Fruit fly (Drosophila melanogaster) whole organism, wandering third instar larva: ENCODE measurements around the gene Taf1.
A peak's percentile ranks its signal among the peaks of the same experiment; 100 is the strongest.

ENCODE experiments used
- Abd-B ChIP-seq: fragments of >200 bp; optimal IDR thresholded peaks from 2 replicates; lab custom pipeline; 2017; ENCODE audit warnings: missing biosample characterization, missing genetic modification characterization
- CG32264 ChIP-seq: fragments of 200-800 bp; sonication (Bioruptor generic); optimal IDR thresholded peaks from 2 replicates; lab custom pipeline; 2016; ENCODE audit warnings: missing biosample characterization, missing genetic modification characterization
- CG9705 ChIP-seq: fragments of 200-800 bp; sonication (Bioruptor generic); optimal IDR thresholded peaks from 2 replicates; lab custom pipeline; 2018; ENCODE audit warnings: missing biosample characterization, mild to moderate bottlenecking, missing genetic modification characterization
- CrebA ChIP-seq: fragments of 200-800 bp; sonication (Bioruptor generic); optimal IDR thresholded peaks from 2 replicates; lab custom pipeline; 2016; ENCODE audit warnings: missing biosample characterization, mild to moderate bottlenecking, missing genetic modification characterization, borderline replicate concordance
- Dfd ChIP-seq: fragments of >200 bp; optimal IDR thresholded peaks from 2 replicates; lab custom pipeline; 2017; ENCODE audit warnings: missing biosample characterization, missing genetic modification characterization
- Dif ChIP-seq: fragments of 200-275, 200-300 bp; sonication (Bioruptor generic); optimal IDR thresholded peaks from 2 replicates; lab custom pipeline; 2018; ENCODE audit warnings: missing biosample characterization, missing genetic modification characterization; ENCODE audit not compliant: partially characterized antibody
- GATAd ChIP-seq: sonication (Bioruptor generic); optimal IDR thresholded peaks from 2 replicates; lab custom pipeline; 2016; ENCODE audit warnings: missing biosample characterization, missing genetic modification characterization
- HLH106 ChIP-seq: fragments of 200-800 bp; optimal IDR thresholded peaks from 3 replicates; lab custom pipeline; 2019; ENCODE audit warnings: missing biosample characterization, mild to moderate bottlenecking, missing genetic modification characterization, moderate library complexity
- Hnf4 ChIP-seq: fragments of 200-800 bp; sonication (Bioruptor generic); optimal IDR thresholded peaks from 2 replicates; lab custom pipeline; 2016; ENCODE audit warnings: missing biosample characterization, mild to moderate bottlenecking, missing genetic modification characterization
- Hr78 ChIP-seq: fragments of >200 bp; optimal IDR thresholded peaks from 2 replicates; lab custom pipeline; 2017; ENCODE audit warnings: missing biosample characterization, missing genetic modification characterization
- Hr83 ChIP-seq: fragments of 200-300 bp; sonication (Bioruptor generic); optimal IDR thresholded peaks from 2 replicates; lab custom pipeline; 2016; ENCODE audit warnings: missing biosample characterization, mild to moderate bottlenecking, missing genetic modification characterization, moderate library complexity; ENCODE audit not compliant: poor library complexity, severe bottlenecking
- Jra ChIP-seq: sonication (Bioruptor generic); optimal IDR thresholded peaks from 2 replicates; lab custom pipeline; 2016; ENCODE audit warnings: missing biosample characterization, missing genetic modification characterization
- Mio ChIP-seq: sonication (Bioruptor generic); optimal IDR thresholded peaks from 2 replicates; lab custom pipeline; 2016; ENCODE audit warnings: missing biosample characterization, missing genetic modification characterization
- Myc ChIP-seq: fragments of >200 bp; optimal IDR thresholded peaks from 2 replicates; lab custom pipeline; 2017
- N ChIP-seq: fragments of >200 bp; optimal IDR thresholded peaks from 2 replicates; lab custom pipeline; 2018; ENCODE audit warnings: missing biosample characterization, missing external identifiers, missing genetic modification characterization
- OdsH ChIP-seq: fragments of 200-800 bp; sonication (Bioruptor generic); optimal IDR thresholded peaks from 2 replicates; lab custom pipeline; 2016; ENCODE audit warnings: missing biosample characterization, mild to moderate bottlenecking, missing genetic modification characterization
- Rel ChIP-seq, 2 experiments: fragments of 200-800 bp; sonication (Bioruptor generic) in 1 of 2; optimal IDR thresholded peaks; 2 replicates in 1 of 2; 3 replicates in 1 of 2; lab custom pipeline; 2016 to 2019; ENCODE audit warnings: mild to moderate bottlenecking in 2 of 2, missing biosample characterization in 2 of 2, missing genetic modification characterization in 2 of 2, moderate library complexity in 1 of 2
- Sp1 ChIP-seq: fragments of 200-800 bp; sonication (Bioruptor generic); optimal IDR thresholded peaks from 3 replicates; lab custom pipeline; 2019; ENCODE audit warnings: missing biosample characterization, mild to moderate bottlenecking, missing genetic modification characterization, moderate library complexity
- Vsx2 ChIP-seq: fragments of 200-300, 225-300 bp; sonication (Bioruptor generic); optimal IDR thresholded peaks from 2 replicates; lab custom pipeline; 2018; ENCODE audit warnings: missing biosample characterization, missing genetic modification characterization; ENCODE audit not compliant: partially characterized antibody
- br ChIP-seq: fragments of 200-800 bp; sonication (Bioruptor generic); optimal IDR thresholded peaks from 2 replicates; lab custom pipeline; 2016; ENCODE audit warnings: missing biosample characterization, missing genetic modification characterization
- brk ChIP-seq: fragments of 200-800 bp; sonication (Bioruptor generic); optimal IDR thresholded peaks from 2 replicates; lab custom pipeline; 2016; ENCODE audit warnings: missing biosample characterization, mild to moderate bottlenecking, missing genetic modification characterization
- dl ChIP-seq, 2 experiments: fragments of 175-275, 200-275 bp in 1 of 2; fragments of 200-275 bp in 1 of 2; sonication (Bioruptor generic); optimal IDR thresholded peaks; lab custom pipeline; 2018; ENCODE audit warnings: mild to moderate bottlenecking in 2 of 2, missing biosample characterization in 2 of 2, missing genetic modification characterization in 2 of 2, moderate library complexity in 2 of 2; ENCODE audit not compliant: partially characterized antibody in 2 of 2, insufficient read depth in 1 of 2
- dmrt93B ChIP-seq: fragments of 200-800 bp; sonication (Bioruptor generic); optimal IDR thresholded peaks from 2 replicates; lab custom pipeline; 2018; ENCODE audit warnings: missing biosample characterization, mild to moderate bottlenecking, missing genetic modification characterization
- ey ChIP-seq: fragments of 200-800 bp; sonication (Bioruptor generic); optimal IDR thresholded peaks from 2 replicates; lab custom pipeline; 2016; ENCODE audit warnings: missing biosample characterization, missing genetic modification characterization
- foxo ChIP-seq, 2 experiments: fragments of 200-800 bp; sonication (Bioruptor generic); optimal IDR thresholded peaks; 2 replicates in 1 of 2; 3 replicates in 1 of 2; lab custom pipeline; 2016 to 2017; ENCODE audit warnings: missing biosample characterization in 2 of 2, missing genetic modification characterization in 2 of 2
- fru ChIP-seq: fragments of 200-800 bp; sonication (Bioruptor generic); optimal IDR thresholded peaks from 3 replicates; lab custom pipeline; 2016; ENCODE audit warnings: missing biosample characterization, mild to moderate bottlenecking, missing genetic modification characterization
- h ChIP-seq: fragments of 200-800 bp; sonication (Bioruptor generic); optimal IDR thresholded peaks from 3 replicates; lab custom pipeline; 2016; ENCODE audit warnings: missing biosample characterization, mild to moderate bottlenecking, missing genetic modification characterization
- jim ChIP-seq: fragments of 175-275, 200-325 bp; sonication (Bioruptor generic); optimal IDR thresholded peaks from 2 replicates; lab custom pipeline; 2016; ENCODE audit warnings: missing biosample characterization, mild to moderate bottlenecking, missing genetic modification characterization
- lola ChIP-seq: fragments of >200 bp; optimal IDR thresholded peaks from 2 replicates; lab custom pipeline; 2017; ENCODE audit warnings: missing biosample characterization, missing genetic modification characterization
- pan ChIP-seq: fragments of >200 bp; optimal IDR thresholded peaks from 2 replicates; lab custom pipeline; 2017
- psq ChIP-seq: fragments of 200-800 bp; sonication (Bioruptor generic); optimal IDR thresholded peaks from 3 replicates; lab custom pipeline; 2017; ENCODE audit warnings: missing biosample characterization, mild to moderate bottlenecking, missing genetic modification characterization, moderate library complexity
- rgr ChIP-seq: fragments of 200-800 bp; sonication (Bioruptor generic); optimal IDR thresholded peaks from 3 replicates; lab custom pipeline; 2016; ENCODE audit warnings: missing biosample characterization, mild to moderate bottlenecking, missing genetic modification characterization
- sage ChIP-seq: fragments of 200-800 bp; sonication (Bioruptor generic); optimal IDR thresholded peaks from 2 replicates; lab custom pipeline; 2016; ENCODE audit warnings: missing biosample characterization, mild to moderate bottlenecking, missing genetic modification characterization
- sv ChIP-seq: fragments of 200-800 bp; sonication (Bioruptor generic); optimal IDR thresholded peaks from 3 replicates; lab custom pipeline; 2016; ENCODE audit warnings: missing biosample characterization, missing genetic modification characterization
- tai ChIP-seq: sonication (Bioruptor generic); optimal IDR thresholded peaks from 2 replicates; lab custom pipeline; 2016; ENCODE audit warnings: missing biosample characterization, missing genetic modification characterization
- usp ChIP-seq: fragments of >200 bp; optimal IDR thresholded peaks from 2 replicates; lab custom pipeline; 2017; ENCODE audit warnings: missing biosample characterization, missing genetic modification characterization
- woc ChIP-seq: sonication (Bioruptor generic); optimal IDR thresholded peaks from 2 replicates; lab custom pipeline; 2016; ENCODE audit warnings: missing biosample characterization, mild to moderate bottlenecking, missing genetic modification characterization

The Taf1 gene

DNA sequence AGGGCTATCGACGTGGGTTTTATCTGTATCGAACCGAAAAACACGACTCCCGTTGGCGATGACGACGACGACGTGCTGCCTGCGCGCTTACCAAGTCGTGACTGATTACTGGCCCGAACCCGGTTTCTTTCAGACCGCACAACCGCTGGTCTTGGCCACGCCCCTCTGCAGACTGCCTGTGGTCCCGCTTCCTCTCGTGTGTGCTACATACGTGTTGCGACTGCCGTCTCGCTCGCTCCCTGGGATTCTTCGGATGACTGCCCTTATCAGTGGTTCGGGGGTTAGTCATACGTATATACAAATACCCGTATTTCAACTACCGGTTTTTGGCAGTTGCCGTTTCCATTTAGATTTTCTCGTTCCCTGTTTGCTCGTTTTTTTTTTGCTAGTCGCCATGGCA lies 31.8 kb downstream of the Taf1 start, which contains the start of gene lab:
Gene lab, minus strand, starts transcription at position 111 of the 400 bp plus-strand sequence.
- no peak for TF ChIP-seq tai (GFP tag; lab: Kevin White, UChicago)
- peak; percentile 73 for TF ChIP-seq GATAd (GFP tag; lab: Kevin White, UChicago)
- TF ChIP-seq br (GFP tag; lab: Kevin White, UChicago), result no peak
- TF ChIP-seq Hnf4 (GFP tag; lab: Kevin White, UChicago), result no peak
- TF ChIP-seq Mio (GFP tag; lab: Kevin White, UChicago), result no peak
- no peak for TF ChIP-seq h (GFP tag; lab: Kevin White, UChicago)
- no peak for TF ChIP-seq Hr78
- no peak for TF ChIP-seq CG32264 (GFP tag; lab: Kevin White, UChicago)
- TF ChIP-seq dmrt93B (GFP tag; lab: Kevin White, UChicago), result no peak
- TF ChIP-seq ey (GFP tag; lab: Kevin White, UChicago), result no peak
- TF ChIP-seq N (GFP tag; lab: Kevin White, UChicago), result no peak
- no peak for TF ChIP-seq Hr83 (GFP tag; lab: Kevin White, UChicago)
- TF ChIP-seq Myc (lab: Kevin White, UChicago), result no peak
- no peak for TF ChIP-seq CG9705 (GFP tag; lab: Kevin White, UChicago)
- TF ChIP-seq Sp1 (GFP tag; lab: Kevin White, UChicago), result no peak
- TF ChIP-seq Abd-B (GFP tag; lab: Kevin White, UChicago), result no peak
- no peak for TF ChIP-seq sv
- TF ChIP-seq Jra (GFP tag; lab: Kevin White, UChicago), result peak; percentile 61
- no peak for TF ChIP-seq foxo (GFP tag; optimal IDR thresholded peaks at IDR 0.05; lab: Kevin White, UChicago)
- no peak for TF ChIP-seq Dfd (GFP tag; lab: Kevin White, UChicago)
- no peak for TF ChIP-seq HLH106 (tag; lab: Kevin White, UChicago)
- peak; percentile 44 to 52 for TF ChIP-seq dl (GFP tag; optimal IDR thresholded peaks at IDR 0.05; lab: Kevin White, UChicago; ENCODE audit: insufficient read depth in 1 of 2, partially characterized antibody in 2 of 2)
- TF ChIP-seq Dif (GFP tag; lab: Kevin White, UChicago), result peak; percentile 84
- peak; percentile 78 for TF ChIP-seq Vsx2
- no peak for TF ChIP-seq fru
- no peak for TF ChIP-seq psq (GFP tag; lab: Kevin White, UChicago)
- no peak for TF ChIP-seq sage (GFP tag; lab: Kevin White, UChicago)
- no peak for TF ChIP-seq jim (GFP tag; lab: Kevin White, UChicago)
- TF ChIP-seq brk (GFP tag; lab: Kevin White, UChicago), result no peak
- no peak for TF ChIP-seq usp
- TF ChIP-seq lola (GFP tag; lab: Kevin White, UChicago), result no peak
- no peak for TF ChIP-seq pan (lab: Kevin White, UChicago)
- no peak for TF ChIP-seq Rel (GFP tag; optimal IDR thresholded peaks at IDR 0.05; lab: Kevin White, UChicago)
- TF ChIP-seq Rel (tag; optimal IDR thresholded peaks at IDR 0.05; lab: Kevin White, UChicago), result no peak
- TF ChIP-seq rgr (GFP tag; lab: Kevin White, UChicago), result no peak
- no peak for TF ChIP-seq woc (GFP tag; lab: Kevin White, UChicago)

DNA sequence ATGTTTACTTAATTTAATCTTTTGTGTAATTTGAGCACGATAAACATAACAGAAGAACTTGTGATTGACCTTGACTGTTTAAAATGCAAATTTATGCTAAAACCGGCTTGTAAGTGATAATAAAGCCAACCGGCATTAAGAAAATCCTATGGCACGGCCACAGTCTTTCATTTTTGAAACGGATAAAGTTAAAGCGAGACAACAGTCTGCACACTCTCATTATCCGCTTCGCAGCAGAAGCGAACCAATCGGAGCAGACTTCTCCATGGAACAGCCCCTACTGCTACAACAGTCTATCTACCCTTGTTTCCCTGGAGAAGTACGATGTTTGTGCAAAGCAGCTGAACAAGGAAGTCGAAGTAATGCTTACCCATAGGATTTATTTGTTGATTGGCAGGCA lies 36.4 kb downstream of the Taf1 start:
- TF ChIP-seq Rel (GFP tag; optimal IDR thresholded peaks at IDR 0.05; lab: Kevin White, UChicago), result no peak
- no peak for TF ChIP-seq Rel (tag; optimal IDR thresholded peaks at IDR 0.05; lab: Kevin White, UChicago)
- TF ChIP-seq CrebA (GFP tag; lab: Kevin White, UChicago), result no peak
- no peak for TF ChIP-seq h (GFP tag; lab: Kevin White, UChicago)
- no peak for TF ChIP-seq pan (lab: Kevin White, UChicago)
- no peak for TF ChIP-seq usp
- no peak for TF ChIP-seq woc (GFP tag; lab: Kevin White, UChicago)
- TF ChIP-seq br (GFP tag; lab: Kevin White, UChicago), result no peak
- TF ChIP-seq GATAd (GFP tag; lab: Kevin White, UChicago), result no peak
- no peak for TF ChIP-seq OdsH
- TF ChIP-seq lola (GFP tag; lab: Kevin White, UChicago), result no peak
- no peak for TF ChIP-seq fru

DNA sequence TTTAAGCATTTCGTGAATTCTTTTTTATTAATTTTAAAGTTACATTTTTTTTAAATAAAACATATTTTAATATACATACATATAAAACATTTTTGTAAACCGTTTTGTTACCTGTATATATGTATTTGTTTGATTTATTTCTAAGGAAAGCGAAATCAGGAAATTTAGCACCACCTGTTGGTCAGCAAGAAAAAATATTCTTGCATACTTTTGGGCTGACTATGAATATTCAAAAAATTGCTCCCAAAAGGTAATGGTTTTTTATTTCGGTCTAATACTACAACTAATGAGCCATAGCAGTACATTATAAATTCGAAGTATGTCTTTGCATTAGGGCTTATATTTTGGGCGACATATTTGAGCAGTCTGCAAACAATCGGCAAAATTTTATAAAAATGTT lies 37.0 kb downstream of the Taf1 start:
- no peak for TF ChIP-seq Hr78
- TF ChIP-seq Dfd (GFP tag; lab: Kevin White, UChicago), result no peak
- TF ChIP-seq h (GFP tag; lab: Kevin White, UChicago), result no peak
- no peak for TF ChIP-seq rgr (GFP tag; lab: Kevin White, UChicago)
- TF ChIP-seq Myc (lab: Kevin White, UChicago), result peak; percentile 15
- no peak for TF ChIP-seq CG32264 (GFP tag; lab: Kevin White, UChicago)
